Worm (Caenorhabditis elegans): ENCODE results near the gene lsm-7.

lsm-7 gene

ce11 chrIV:10981761-10982160, 48.5 kb downstream of the lsm-7 start, which contains the start of gene Y43E12A.2:
TSS of gene Y43E12A.2 (plus strand) at chrIV:10982061.
- TF ChIP-seq efl-3 (GFP tag; optimal IDR thresholded peaks at IDR 0.05) (no peak), mdl-1 (tag; optimal IDR thresholded peaks at IDR 0.05) (no peak), blmp-1 (tag; optimal IDR thresholded peaks at IDR 0.05) (no peak), unc-130 (tag; optimal IDR thresholded peaks at IDR 0.05) (no peak), sptf-1 (tag; optimal IDR thresholded peaks at IDR 0.05) (no peak), sup-37 (GFP tag; optimal IDR thresholded peaks at IDR 0.05) (no peak), lin-15B (tag; optimal IDR thresholded peaks at IDR 0.05) (no peak)
